Fruit fly (Drosophila melanogaster) whole organism, prepupa: ENCODE results near the gene sud1.

Source experiments
- CG10631 ChIP-seq: fragments of 200-800 bp; sonication (Bioruptor generic); optimal IDR thresholded peaks from 2 replicates; lab custom pipeline; 2016; ENCODE audit warnings: missing biosample characterization, missing genetic modification characterization
- CG10669 ChIP-seq: fragments of 200-800 bp; sonication (Bioruptor generic); optimal IDR thresholded peaks from 3 replicates; lab custom pipeline; 2018; ENCODE audit warnings: missing biosample characterization, mild to moderate bottlenecking, missing genetic modification characterization, moderate library complexity
- CG11294 ChIP-seq: fragments of 200-800 bp; sonication (Bioruptor generic); IDR thresholded peaks from 2 replicates; pipeline ENCODE4 v1.3.6; 2022; ENCODE audit warnings: missing biosample characterization, missing genetic modification characterization
- CG11762 ChIP-seq: fragments of 200-800 bp; sonication (Bioruptor generic); optimal IDR thresholded peaks from 3 replicates; lab custom pipeline; 2016; ENCODE audit warnings: missing biosample characterization, missing genetic modification characterization; ENCODE audit not compliant: insufficient read depth
- CG11902 ChIP-seq: fragments of 200-800 bp; sonication (Bioruptor generic); optimal IDR thresholded peaks from 3 replicates; lab custom pipeline; 2016; ENCODE audit warnings: missing biosample characterization, missing genetic modification characterization
- CG15336 ChIP-seq: fragments of 200-800 bp; sonication (Bioruptor generic); IDR thresholded peaks from 2 replicates; pipeline ENCODE4 v1.3.6; 2022; ENCODE audit warnings: missing biosample characterization, missing genetic modification characterization
- CG1621 ChIP-seq: fragments of 200-800 bp; sonication (Bioruptor generic); optimal IDR thresholded peaks from 3 replicates; lab custom pipeline; 2018; ENCODE audit warnings: missing biosample characterization, mild to moderate bottlenecking, missing genetic modification characterization
- CG31627 ChIP-seq: fragments of 200-800 bp; sonication (Bioruptor generic); optimal IDR thresholded peaks from 3 replicates; lab custom pipeline; 2016; ENCODE audit warnings: missing biosample characterization, missing genetic modification characterization
- CG32006 ChIP-seq: fragments of 200-800 bp; sonication (Bioruptor generic); optimal IDR thresholded peaks from 3 replicates; lab custom pipeline; 2017; ENCODE audit warnings: missing biosample characterization, mild to moderate bottlenecking, missing genetic modification characterization
- CG34406 ChIP-seq: fragments of 200-800 bp; sonication (Bioruptor generic); optimal IDR thresholded peaks from 3 replicates; lab custom pipeline; 2016; ENCODE audit warnings: missing biosample characterization, missing genetic modification characterization
- CG3919 ChIP-seq: fragments of 200-800 bp; sonication (Bioruptor generic); optimal IDR thresholded peaks from 3 replicates; lab custom pipeline; 2016; ENCODE audit warnings: missing biosample characterization, missing genetic modification characterization
- CG4318 ChIP-seq: fragments of 200-800 bp; sonication (Bioruptor generic); optimal IDR thresholded peaks from 3 replicates; lab custom pipeline; 2017; ENCODE audit warnings: missing biosample characterization, mild to moderate bottlenecking, missing genetic modification characterization
- CG6163 ChIP-seq: fragments of 200-800 bp; sonication (Bioruptor generic); IDR thresholded peaks from 3 replicates; pipeline ENCODE4 v1.3.6; 2022; ENCODE audit warnings: missing biosample characterization, missing genetic modification characterization
- CG6276 ChIP-seq: fragments of 200-800 bp; sonication (Bioruptor generic); optimal IDR thresholded peaks from 2 replicates; lab custom pipeline; 2017; ENCODE audit warnings: missing biosample characterization, mild to moderate bottlenecking, missing genetic modification characterization
- CG6792 ChIP-seq: fragments of 200-800 bp; sonication (Bioruptor generic); optimal IDR thresholded peaks from 3 replicates; lab custom pipeline; 2016; ENCODE audit warnings: missing biosample characterization, missing genetic modification characterization
- CG6808 ChIP-seq: fragments of 200-800 bp; sonication (Bioruptor generic); optimal IDR thresholded peaks from 3 replicates; lab custom pipeline; 2017; ENCODE audit warnings: missing biosample characterization, missing genetic modification characterization, mild to moderate bottlenecking, moderate library complexity, missing genetic modification reagents
- CG7368 ChIP-seq: fragments of 200-800 bp; sonication (Bioruptor generic); optimal IDR thresholded peaks from 3 replicates; lab custom pipeline; 2016; ENCODE audit warnings: missing biosample characterization, missing genetic modification characterization
- CG8119 ChIP-seq: fragments of 200-800 bp; sonication (Bioruptor generic); IDR thresholded peaks from 3 replicates; pipeline ENCODE4 v1.3.6; 2022; ENCODE audit warnings: missing biosample characterization, missing genetic modification characterization
- CG8319 ChIP-seq: fragments of 200-800 bp; sonication (Bioruptor generic); optimal IDR thresholded peaks from 3 replicates; lab custom pipeline; 2016; ENCODE audit warnings: missing biosample characterization, missing genetic modification characterization
- CG8632 ChIP-seq: fragments of 200-800 bp; sonication (Bioruptor generic); optimal IDR thresholded peaks from 3 replicates; lab custom pipeline; 2016; ENCODE audit warnings: missing biosample characterization, missing genetic modification characterization
- CG9139 ChIP-seq: fragments of 200-800 bp; sonication (Bioruptor generic); optimal IDR thresholded peaks from 3 replicates; lab custom pipeline; 2017; ENCODE audit warnings: missing biosample characterization, mild to moderate bottlenecking, missing genetic modification characterization
- Eip78C ChIP-seq: fragments of 200-800 bp; sonication (Bioruptor generic); peaks from one replicate; lab custom pipeline; 2016; ENCODE audit warnings: missing biosample characterization, missing genetic modification characterization
- Eip93F ChIP-seq: fragments of 200-800 bp; sonication (Bioruptor generic); optimal IDR thresholded peaks from 2 replicates; lab custom pipeline; 2016; ENCODE audit warnings: missing biosample characterization, mild to moderate bottlenecking, missing genetic modification characterization
- Ets21C ChIP-seq: fragments of 200-800 bp; sonication (Bioruptor generic); optimal IDR thresholded peaks from 3 replicates; lab custom pipeline; 2016; ENCODE audit warnings: missing biosample characterization, missing genetic modification characterization
- Ets96B ChIP-seq: fragments of 200-800 bp; optimal IDR thresholded peaks from 2 replicates; lab custom pipeline; 2019; ENCODE audit warnings: missing biosample characterization, mild to moderate bottlenecking, missing genetic modification characterization, moderate library complexity
- Gug ChIP-seq: fragments of 200-800 bp; sonication (Bioruptor generic); IDR thresholded peaks from 2 replicates; pipeline ENCODE4 v1.3.6; 2022; ENCODE audit warnings: missing biosample characterization, missing genetic modification characterization
- Hr4 ChIP-seq: fragments of 200-800 bp; sonication (Bioruptor generic); optimal IDR thresholded peaks from 3 replicates; lab custom pipeline; 2016; ENCODE audit warnings: missing biosample characterization, missing genetic modification characterization
- Lpt ChIP-seq: fragments of 200-800 bp; sonication (Bioruptor generic); optimal IDR thresholded peaks from 3 replicates; lab custom pipeline; 2016; ENCODE audit warnings: missing biosample characterization, missing genetic modification characterization
- Met ChIP-seq: fragments of 200-800 bp; sonication (Bioruptor generic); optimal IDR thresholded peaks from 3 replicates; lab custom pipeline; 2016; ENCODE audit warnings: missing biosample characterization, missing genetic modification characterization
- OdsH ChIP-seq: fragments of 200-800 bp; sonication (Bioruptor generic); optimal IDR thresholded peaks from 3 replicates; lab custom pipeline; 2016; ENCODE audit warnings: missing biosample characterization, missing genetic modification characterization
- Smox ChIP-seq: fragments of 200-800 bp; sonication (Bioruptor generic); optimal IDR thresholded peaks from 3 replicates; lab custom pipeline; 2016; ENCODE audit warnings: missing biosample characterization, missing genetic modification characterization
- Sox102F ChIP-seq: fragments of 200-800 bp; sonication (Bioruptor generic); optimal IDR thresholded peaks from 2 replicates; lab custom pipeline; 2016; ENCODE audit warnings: missing biosample characterization, mild to moderate bottlenecking, missing genetic modification characterization
- Sox14 ChIP-seq: fragments of 200-800 bp; sonication (Bioruptor generic); optimal IDR thresholded peaks from 3 replicates; lab custom pipeline; 2016; ENCODE audit warnings: missing biosample characterization, missing genetic modification characterization
- achi ChIP-seq: fragments of 200-800 bp; sonication (Bioruptor generic); optimal IDR thresholded peaks from 3 replicates; lab custom pipeline; 2016; ENCODE audit warnings: missing biosample characterization, missing genetic modification characterization
- acj6 ChIP-seq: fragments of 200-800 bp; sonication (Bioruptor generic); optimal IDR thresholded peaks from 3 replicates; lab custom pipeline; 2016; ENCODE audit warnings: missing biosample characterization, missing genetic modification characterization
- cyc ChIP-seq: fragments of 200-800 bp; sonication (Bioruptor generic); optimal IDR thresholded peaks from 3 replicates; lab custom pipeline; 2016; ENCODE audit warnings: missing biosample characterization, missing genetic modification characterization
- dac ChIP-seq: fragments of 200-800 bp; sonication (Bioruptor generic); optimal IDR thresholded peaks from 2 replicates; lab custom pipeline; 2017; ENCODE audit warnings: missing biosample characterization, mild to moderate bottlenecking, missing genetic modification characterization
- eg ChIP-seq: fragments of 200-800 bp; sonication (Bioruptor generic); IDR thresholded peaks from 3 replicates; pipeline ENCODE4 v1.3.6; 2022; ENCODE audit warnings: missing biosample characterization, missing genetic modification characterization
- fd59A ChIP-seq: fragments of 200-800 bp; sonication (Bioruptor generic); optimal IDR thresholded peaks from 2 replicates; lab custom pipeline; 2017; ENCODE audit warnings: missing biosample characterization, mild to moderate bottlenecking, missing genetic modification characterization, missing genetic modification reagents
- fkh ChIP-seq: fragments of 200-800 bp; sonication (Bioruptor generic); optimal IDR thresholded peaks from 3 replicates; lab custom pipeline; 2017; ENCODE audit warnings: missing biosample characterization, mild to moderate bottlenecking, missing genetic modification characterization, moderate library complexity
- lz ChIP-seq: fragments of 200-800 bp; sonication (Bioruptor generic); optimal IDR thresholded peaks from 3 replicates; lab custom pipeline; 2016; ENCODE audit warnings: missing biosample characterization, missing genetic modification characterization
- net ChIP-seq: fragments of 200-800 bp; sonication (Bioruptor generic); optimal IDR thresholded peaks from 3 replicates; lab custom pipeline; 2016; ENCODE audit warnings: missing biosample characterization, missing genetic modification characterization
- pdm3 ChIP-seq: fragments of 200-800 bp; sonication (Bioruptor generic); optimal IDR thresholded peaks from 3 replicates; lab custom pipeline; 2016; ENCODE audit warnings: missing biosample characterization, missing genetic modification characterization
- ss ChIP-seq, 2 experiments: fragments of 200-800 bp; sonication (Bioruptor generic); optimal IDR thresholded peaks; 2 replicates in 1 of 2; 3 replicates in 1 of 2; lab custom pipeline; 2017 to 2018; ENCODE audit warnings: mild to moderate bottlenecking in 2 of 2, missing biosample characterization in 2 of 2, missing genetic modification characterization in 2 of 2, moderate library complexity in 1 of 2
- topi ChIP-seq: fragments of 200-800 bp; sonication (Bioruptor generic); optimal IDR thresholded peaks from 3 replicates; lab custom pipeline; 2016; ENCODE audit warnings: missing biosample characterization, missing genetic modification characterization
- vri ChIP-seq: fragments of 200-800 bp; sonication (Bioruptor generic); optimal IDR thresholded peaks from 3 replicates; lab custom pipeline; 2016; ENCODE audit warnings: missing biosample characterization, mild to moderate bottlenecking, missing genetic modification characterization

sud1 gene

DNA sequence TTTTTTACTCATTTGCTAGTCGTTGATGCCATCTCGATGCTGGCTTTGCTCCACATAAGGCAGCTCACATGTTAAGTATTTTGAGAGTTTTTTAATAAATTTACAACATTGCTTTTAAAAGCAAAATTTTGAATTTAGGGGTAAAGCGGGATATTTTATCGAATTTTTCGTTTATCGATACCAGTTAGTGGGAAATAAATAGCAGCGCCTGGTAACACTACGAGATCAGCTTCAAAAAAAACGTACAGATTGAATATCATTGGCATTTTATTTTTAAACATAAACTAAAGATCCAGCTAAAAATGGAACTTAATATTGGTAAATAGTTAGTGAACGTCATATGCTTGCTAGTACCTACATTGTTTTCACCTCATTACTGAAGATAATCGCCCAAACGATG is 4.6 kb upstream of the sud1 start, which contains the start of gene Mink:
Gene Mink, plus strand, starts transcription at position 204 of the 400 bp plus-strand sequence.
- TF ChIP-seq Sox14 (GFP tag; lab: Kevin White, UChicago): no peak
- TF ChIP-seq, all 60 proteins: peak for 0

- TF ChIP-seq CG32006 (GFP tag; lab: Kevin White, UChicago): no peak
- TF ChIP-seq CG1621 (tag; lab: Kevin White, UChicago): no peak
- TF ChIP-seq fd59A (GFP tag; lab: Kevin White, UChicago): no peak
- no peak for TF ChIP-seq lz (GFP tag; lab: Kevin White, UChicago)
- TF ChIP-seq CG8119 (GFP tag; lab: Robert Waterston, UW): no peak
- no peak for TF ChIP-seq ss (GFP tag; optimal IDR thresholded peaks at IDR 0.05; lab: Kevin White, UChicago)
- no peak for TF ChIP-seq CG8632 (GFP tag; lab: Kevin White, UChicago)
- no peak for TF ChIP-seq Ets21C (GFP tag; lab: Kevin White, UChicago)
- TF ChIP-seq Eip93F (GFP tag; lab: Kevin White, UChicago): no peak
- TF ChIP-seq CG6276: no peak
- TF ChIP-seq net (GFP tag; lab: Kevin White, UChicago): no peak
- TF ChIP-seq, all 60 proteins: peak for 0
Observed at dm6 chr3R:24914864-24915263, 2.8 kb downstream of the sud1 start.

DNA sequence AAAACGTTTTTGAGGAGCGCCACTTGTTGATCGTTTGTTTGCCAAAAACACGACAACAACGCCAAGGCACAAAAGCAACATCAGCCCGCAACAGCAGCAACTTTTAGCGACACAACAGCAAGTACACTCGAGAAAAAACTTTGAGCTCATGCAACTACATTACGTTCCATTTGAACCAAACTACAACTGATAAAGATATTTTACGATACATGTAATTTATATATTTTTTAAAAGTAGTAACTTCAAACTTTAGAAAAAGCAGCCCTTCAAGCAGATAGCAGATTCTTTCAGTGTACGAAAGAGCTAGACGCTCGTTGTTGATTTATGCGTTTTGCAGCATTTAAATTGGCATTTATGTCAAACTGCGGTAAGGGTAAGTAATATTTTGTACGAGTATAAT is 7.6 kb downstream of the sud1 start:
- TF ChIP-seq dac (peak; percentile 56), acj6 (GFP tag; lab: Kevin White, UChicago) (peak; percentile 39), pdm3 (GFP tag; lab: Kevin White, UChicago) (peak; percentile 52), CG10631 (GFP tag; lab: Kevin White, UChicago) (peak; percentile 45), CG6792 (GFP tag; lab: Kevin White, UChicago) (peak; percentile 12), OdsH (GFP tag; lab: Kevin White, UChicago) (peak; percentile 60), CG8119 (GFP tag; lab: Robert Waterston, UW) (peak; percentile 86), CG8319 (GFP tag; lab: Kevin White, UChicago) (no peak), topi (GFP tag; lab: Kevin White, UChicago) (no peak), Ets21C (GFP tag; lab: Kevin White, UChicago) (no peak), CG4318 (GFP tag; lab: Kevin White, UChicago) (peak; percentile 59), CG9139 (GFP tag; lab: Kevin White, UChicago) (no peak), CG8632 (GFP tag; lab: Kevin White, UChicago) (peak; percentile 2), CG11762 (GFP tag; lab: Kevin White, UChicago) (peak; percentile 43), vri (GFP tag; lab: Kevin White, UChicago) (no peak), cyc (no peak), eg (GFP tag; lab: Robert Waterston, UW) (peak; percentile 92), CG6808 (no peak), Gug (peak; percentile 53; the same call in 1 of the 2 replicates), CG11902 (GFP tag; lab: Kevin White, UChicago) (peak; percentile 21), fd59A (GFP tag; lab: Kevin White, UChicago) (no peak), Met (no peak), CG7368 (GFP tag; lab: Kevin White, UChicago) (peak; percentile 4), Hr4 (peak; percentile 84), achi (GFP tag; lab: Kevin White, UChicago) (peak; percentile 50), CG6163 (GFP tag; lab: Robert Waterston, UW) (peak; percentile 77), CG31627 (no peak), Lpt (GFP tag; lab: Kevin White, UChicago) (peak; percentile 47), Eip78C (GFP tag; lab: Kevin White, UChicago) (peak; percentile 85), fkh (GFP tag; lab: Kevin White, UChicago) (no peak), CG11294 (GFP tag; lab: Robert Waterston, UW) (peak; percentile 60), CG15336 (peak; percentile 84), lz (GFP tag; lab: Kevin White, UChicago) (no peak), net (GFP tag; lab: Kevin White, UChicago) (peak; percentile 69), Sox102F (GFP tag; lab: Kevin White, UChicago) (no peak), CG32006 (GFP tag; lab: Kevin White, UChicago) (peak; percentile 79), CG10669 (peak; percentile 24), CG3919 (GFP tag; lab: Kevin White, UChicago) (peak; percentile 56), CG6276 (peak; percentile 73), Smox (GFP tag; lab: Kevin White, UChicago) (no peak), Ets96B (tag; lab: Kevin White, UChicago) (no peak), CG34406 (peak; percentile 28)
